Worm (Caenorhabditis elegans) whole organism, mixed stage, embryonic: ENCODE results near the gene col-129.

Source experiments
- ces-1 ChIP-seq: fragments of 150-350 bp; optimal IDR thresholded peaks from 2 replicates; lab custom pipeline; 2014; ENCODE audit warnings: missing biosample characterization, missing genetic modification reagents, missing genetic modification characterization
- elt-1 ChIP-seq: sonication (generic microtip); optimal IDR thresholded peaks from 2 replicates; lab custom pipeline; 2017; ENCODE audit warnings: missing genetic modification characterization, mild to moderate bottlenecking, missing compliant biosample characterization, antibody characterized with exemption, moderate library complexity, borderline replicate concordance; ENCODE audit not compliant: insufficient read depth
- flh-1 ChIP-seq: fragments of 200-800 bp; sonication (Bioruptor generic); optimal IDR thresholded peaks from 2 replicates; lab custom pipeline; 2018; ENCODE audit warnings: mild to moderate bottlenecking, missing genetic modification characterization, moderate library complexity, missing compliant biosample characterization
- lin-32 ChIP-seq: fragments of 200-800 bp; sonication (Bioruptor generic); optimal IDR thresholded peaks from 2 replicates; lab custom pipeline; 2018; ENCODE audit warnings: mild to moderate bottlenecking, missing genetic modification characterization, missing compliant biosample characterization
- lsy-2 ChIP-seq: fragments of 150-350 bp; optimal IDR thresholded peaks from 2 replicates; lab custom pipeline; 2014; ENCODE audit warnings: missing biosample characterization, missing genetic modification characterization
- mab-5 ChIP-seq: fragments of 150-350 bp; optimal IDR thresholded peaks from 2 replicates; lab custom pipeline; 2014; ENCODE audit warnings: missing biosample characterization, missing genetic modification characterization
- mep-1 ChIP-seq: fragments of 150-350 bp; optimal IDR thresholded peaks from 2 replicates; lab custom pipeline; 2017; ENCODE audit warnings: missing biosample characterization, missing genetic modification reagents, missing genetic modification characterization, inconsistent platforms
- nhr-237 ChIP-seq: fragments of 150-350 bp; optimal IDR thresholded peaks from 2 replicates; lab custom pipeline; 2014; ENCODE audit warnings: missing biosample characterization, missing genetic modification characterization
- nhr-28 ChIP-seq: fragments of 150-350 bp; optimal IDR thresholded peaks from 2 replicates; lab custom pipeline; 2014; ENCODE audit warnings: missing biosample characterization, missing genetic modification characterization
- pha-4 ChIP-seq: fragments of 150-350 bp; optimal IDR thresholded peaks from 2 replicates; lab custom pipeline; 2018; ENCODE audit warnings: missing biosample characterization, missing genetic modification reagents, missing genetic modification characterization
- snpc-4 ChIP-seq: fragments of 150-350 bp; optimal IDR thresholded peaks from 2 replicates; lab custom pipeline; 2014; ENCODE audit warnings: missing biosample characterization, missing genetic modification characterization
- sptf-1 ChIP-seq: sonication (generic microtip); optimal IDR thresholded peaks from 2 replicates; lab custom pipeline; 2017; ENCODE audit warnings: mild to moderate bottlenecking, missing genetic modification characterization, moderate library complexity, missing compliant biosample characterization
- unc-39 ChIP-seq: fragments of 150-350 bp; optimal IDR thresholded peaks from 2 replicates; lab custom pipeline; 2014; ENCODE audit warnings: missing biosample characterization, missing genetic modification characterization
- unc-62 ChIP-seq: fragments of 150-350 bp; optimal IDR thresholded peaks from 2 replicates; lab custom pipeline; 2014; ENCODE audit warnings: missing biosample characterization, missing genetic modification reagents, missing genetic modification characterization

ce11 chrIV:12157915-12158314 is 47.7 kb upstream of the col-129 start:
- TF ChIP-seq lsy-2 (tag; lab: Kevin White, UChicago) (no peak), unc-62 (no peak), nhr-237 (no peak), snpc-4 (tag; lab: Kevin White, UChicago) (no peak), unc-39 (tag; lab: Kevin White, UChicago) (no peak), pha-4 (tag; lab: Kevin White, UChicago) (no peak), mab-5 (tag; lab: Kevin White, UChicago) (no peak), lin-32 (GFP tag; lab: Kevin White, UChicago) (peak; percentile 61), nhr-28 (tag; lab: Kevin White, UChicago) (no peak), ces-1 (GFP tag; lab: Kevin White, UChicago) (no peak), mep-1 (no peak), sptf-1 (tag; lab: Kevin White, UChicago) (no peak), elt-1 (no peak), flh-1 (GFP tag; lab: Kevin White, UChicago) (no peak)
